Worm (Caenorhabditis elegans) whole organism, young adult: ENCODE data around the gene sprr-2.

Experiments used
- B0336.3 ChIP-seq: fragments of 200-800 bp; sonication (Bioruptor generic); IDR thresholded peaks from 2 replicates; pipeline ENCODE4 v1.3.6; 2022; ENCODE audit warnings: missing genetic modification characterization, missing compliant biosample characterization
- D2030.7 ChIP-seq: fragments of 200-800 bp; sonication (Bioruptor generic); IDR thresholded peaks from 2 replicates; pipeline ENCODE4 v1.3.6; 2022; ENCODE audit warnings: missing genetic modification reagents, missing genetic modification characterization, missing compliant biosample characterization
- F22D6.2 ChIP-seq: sonication (generic microtip); optimal IDR thresholded peaks from 2 replicates; lab custom pipeline; 2016; ENCODE audit warnings: mild to moderate bottlenecking, missing genetic modification characterization, missing compliant biosample characterization
- F23B12.7 ChIP-seq: sonication (generic microtip); optimal IDR thresholded peaks from 2 replicates; lab custom pipeline; 2017; ENCODE audit warnings: missing genetic modification characterization, mild to moderate bottlenecking, missing compliant biosample characterization, antibody characterized with exemption, moderate library complexity; ENCODE audit not compliant: insufficient read depth
- F49E8.2 ChIP-seq: sonication (generic microtip); optimal IDR thresholded peaks from 3 replicates; lab custom pipeline; 2017; ENCODE audit warnings: missing genetic modification characterization, mild to moderate bottlenecking, missing compliant biosample characterization, antibody characterized with exemption, moderate library complexity; ENCODE audit not compliant: insufficient read depth
- F52B5.7 ChIP-seq: sonication (generic microtip); optimal IDR thresholded peaks from 2 replicates; lab custom pipeline; 2016; ENCODE audit warnings: mild to moderate bottlenecking, missing genetic modification characterization, missing compliant biosample characterization
- F57C9.4 ChIP-seq: sonication (generic microtip); optimal IDR thresholded peaks from 2 replicates; lab custom pipeline; 2017; ENCODE audit warnings: mild to moderate bottlenecking, missing genetic modification characterization, missing compliant biosample characterization
- T07F8.4 ChIP-seq: sonication (generic microtip); optimal IDR thresholded peaks from 2 replicates; lab custom pipeline; 2016; ENCODE audit warnings: mild to moderate bottlenecking, missing genetic modification characterization, moderate library complexity, missing compliant biosample characterization
- Y53F4B.3 ChIP-seq: fragments of 200-800 bp; sonication (Bioruptor generic); IDR thresholded peaks from 2 replicates; pipeline ENCODE4 v1.3.6; 2022; ENCODE audit warnings: missing genetic modification reagents, missing genetic modification characterization, missing compliant biosample characterization
- ZK185.1 ChIP-seq: sonication (generic microtip); optimal IDR thresholded peaks from 2 replicates; lab custom pipeline; 2016; ENCODE audit warnings: mild to moderate bottlenecking, missing genetic modification characterization, missing compliant biosample characterization; ENCODE audit not compliant: poor library complexity, severe bottlenecking
- akir-1 ChIP-seq: fragments of 200-800 bp; sonication (Bioruptor generic); optimal IDR thresholded peaks from 2 replicates; lab custom pipeline; 2018; ENCODE audit warnings: mild to moderate bottlenecking, missing genetic modification characterization, moderate library complexity, missing compliant biosample characterization
- aptf-3 ChIP-seq: fragments of 200-800 bp; sonication (Bioruptor generic); IDR thresholded peaks from 2 replicates; pipeline ENCODE4 v1.3.6; 2022; ENCODE audit warnings: missing genetic modification characterization, missing compliant biosample characterization
- atf-7 ChIP-seq: sonication (generic microtip); optimal IDR thresholded peaks from 2 replicates; lab custom pipeline; 2017; ENCODE audit warnings: mild to moderate bottlenecking, missing genetic modification characterization, missing compliant biosample characterization
- attf-6 ChIP-seq: fragments of 200-800 bp; sonication (Bioruptor generic); IDR thresholded peaks from 2 replicates; pipeline ENCODE4 v1.3.6; 2022; ENCODE audit warnings: missing genetic modification reagents, missing genetic modification characterization, missing compliant biosample characterization
- bed-1 ChIP-seq: fragments of 200-800 bp; sonication (Bioruptor generic); IDR thresholded peaks from 2 replicates; pipeline ENCODE4 v1.3.6; 2022; ENCODE audit warnings: missing genetic modification reagents, missing genetic modification characterization, missing compliant biosample characterization
- cebp-1 ChIP-seq, 2 experiments: fragments of 200-800 bp in 1 of 2; sonication (Bioruptor generic) in 1 of 2; sonication (generic microtip) in 1 of 2; IDR thresholded peaks in 1 of 2; optimal IDR thresholded peaks in 1 of 2; 2 replicates each; pipeline versions ENCODE4 v1.3.6 to Lab custom; 2017 to 2022; ENCODE audit warnings: missing compliant biosample characterization in 2 of 2, missing genetic modification characterization in 2 of 2, mild to moderate bottlenecking in 1 of 2, missing genetic modification reagents in 1 of 2, moderate library complexity in 1 of 2
- chd-7 ChIP-seq: sonication (generic microtip); optimal IDR thresholded peaks from 2 replicates; lab custom pipeline; 2016; ENCODE audit warnings: mild to moderate bottlenecking, missing genetic modification characterization, moderate library complexity, missing compliant biosample characterization
- dox-1 ChIP-seq: fragments of 200-800 bp; sonication (Bioruptor generic); IDR thresholded peaks from 2 replicates; pipeline ENCODE4 v1.3.6; 2022; ENCODE audit warnings: missing genetic modification reagents, missing genetic modification characterization, missing compliant biosample characterization
- egl-44 ChIP-seq: fragments of 200-800 bp; sonication (Bioruptor generic); IDR thresholded peaks from 2 replicates; pipeline ENCODE4 v1.3.6; 2022; ENCODE audit warnings: missing genetic modification reagents, missing genetic modification characterization, missing compliant biosample characterization
- ets-4 ChIP-seq: fragments of 200-800 bp; sonication (Bioruptor generic); optimal IDR thresholded peaks from 2 replicates; lab custom pipeline; 2018; ENCODE audit warnings: mild to moderate bottlenecking, missing genetic modification characterization, missing compliant biosample characterization
- gei-17 ChIP-seq: fragments of 200-800 bp; sonication (Bioruptor generic); optimal IDR thresholded peaks from 2 replicates; lab custom pipeline; 2018; ENCODE audit warnings: mild to moderate bottlenecking, missing genetic modification characterization, missing compliant biosample characterization
- hsf-1 ChIP-seq: fragments of 200-800 bp; sonication (Bioruptor generic); IDR thresholded peaks from 2 replicates; pipeline ENCODE4 v1.3.6; 2022; ENCODE audit warnings: missing genetic modification reagents, missing genetic modification characterization, missing compliant biosample characterization
- lag-1 ChIP-seq: fragments of 200-800 bp; sonication (Bioruptor generic); IDR thresholded peaks from 2 replicates; pipeline ENCODE4 v1.3.6; 2022; ENCODE audit warnings: missing genetic modification reagents, missing genetic modification characterization, missing compliant biosample characterization
- lin-26 ChIP-seq: fragments of 200-800 bp; sonication (Bioruptor generic); IDR thresholded peaks from 2 replicates; pipeline ENCODE4 v1.3.6; 2022; ENCODE audit warnings: missing genetic modification reagents, missing genetic modification characterization, missing compliant biosample characterization
- madf-10 ChIP-seq: sonication (generic microtip); optimal IDR thresholded peaks from 2 replicates; lab custom pipeline; 2016; ENCODE audit warnings: mild to moderate bottlenecking, missing genetic modification characterization, missing compliant biosample characterization
- mxl-1 ChIP-seq: sonication (generic microtip); optimal IDR thresholded peaks from 2 replicates; lab custom pipeline; 2016; ENCODE audit warnings: missing genetic modification characterization, missing compliant biosample characterization
- nfya-1 ChIP-seq: sonication (generic microtip); optimal IDR thresholded peaks from 2 replicates; lab custom pipeline; 2017; ENCODE audit warnings: antibody characterized with exemption, missing compliant biosample characterization, missing genetic modification characterization, borderline replicate concordance; ENCODE audit not compliant: insufficient read depth
- nhr-179 ChIP-seq: sonication (generic microtip); optimal IDR thresholded peaks from 2 replicates; lab custom pipeline; 2016; ENCODE audit warnings: mild to moderate bottlenecking, missing genetic modification characterization, missing compliant biosample characterization
- nhr-80 ChIP-seq: sonication (generic microtip); optimal IDR thresholded peaks from 2 replicates; lab custom pipeline; 2016; ENCODE audit warnings: missing genetic modification characterization, missing compliant biosample characterization
- nhr-90 ChIP-seq: sonication (generic microtip); optimal IDR thresholded peaks from 2 replicates; lab custom pipeline; 2016; ENCODE audit warnings: missing genotype, mild to moderate bottlenecking, missing genetic modification characterization, missing compliant biosample characterization
- pbrm-1 ChIP-seq: fragments of 200-800 bp; sonication (Bioruptor generic); IDR thresholded peaks from 2 replicates; pipeline ENCODE4 v1.3.6; 2022; ENCODE audit warnings: missing genetic modification reagents, missing genetic modification characterization, missing compliant biosample characterization
- repo-1 ChIP-seq: sonication (generic microtip); optimal IDR thresholded peaks from 2 replicates; lab custom pipeline; 2017; ENCODE audit warnings: mild to moderate bottlenecking, missing genetic modification characterization, missing compliant biosample characterization
- rpc-1 ChIP-seq, 2 experiments: fragments of 150-350 bp in 1 of 2; sonication (generic microtip) in 1 of 2; optimal IDR thresholded peaks; 2 replicates each; lab custom pipeline; 2014 to 2018; ENCODE audit warnings: missing biosample characterization in 1 of 2, missing genetic modification characterization in 1 of 2, missing genetic modification reagents in 1 of 2, missing genotype in 1 of 2
- sdz-38 ChIP-seq: sonication (generic microtip); optimal IDR thresholded peaks from 2 replicates; lab custom pipeline; 2016; ENCODE audit warnings: missing genotype, missing genetic modification characterization, missing compliant biosample characterization
- sea-2 ChIP-seq: fragments of 200-800 bp; sonication (Bioruptor generic); IDR thresholded peaks from 2 replicates; pipeline ENCODE4 v1.3.6; 2022; ENCODE audit warnings: missing genetic modification characterization, missing compliant biosample characterization
- sptf-2 ChIP-seq: fragments of 200-800 bp; sonication (Bioruptor generic); optimal IDR thresholded peaks from 2 replicates; lab custom pipeline; 2018; ENCODE audit warnings: mild to moderate bottlenecking, missing genetic modification characterization, missing compliant biosample characterization
- tbp1 ChIP-seq: fragments of 200-800 bp; sonication (Bioruptor generic); optimal IDR thresholded peaks from 2 replicates; lab custom pipeline; 2018; ENCODE audit warnings: mild to moderate bottlenecking, missing genetic modification characterization, missing compliant biosample characterization
- tbx-9 ChIP-seq: sonication (generic microtip); optimal IDR thresholded peaks from 2 replicates; lab custom pipeline; 2016; ENCODE audit warnings: borderline replicate concordance, missing genetic modification characterization, inconsistent platforms, missing compliant biosample characterization
- unc-130 ChIP-seq: sonication (generic microtip); optimal IDR thresholded peaks from 2 replicates; lab custom pipeline; 2016; ENCODE audit warnings: missing genetic modification reagents, missing genetic modification characterization, missing compliant biosample characterization
- unc-62 ChIP-seq: fragments of 150-350 bp; optimal IDR thresholded peaks from 2 replicates; lab custom pipeline; 2014; ENCODE audit warnings: missing biosample characterization, missing genetic modification reagents, missing genetic modification characterization
- ztf-22 ChIP-seq: fragments of 200-800 bp; sonication (Bioruptor generic); optimal IDR thresholded peaks from 2 replicates; lab custom pipeline; 2018; ENCODE audit warnings: mild to moderate bottlenecking, missing genetic modification characterization, moderate library complexity, missing compliant biosample characterization
- ztf-25 ChIP-seq: fragments of 200-800 bp; sonication (Bioruptor generic); IDR thresholded peaks from 2 replicates; pipeline ENCODE4 v1.3.6; 2022; ENCODE audit warnings: missing genetic modification reagents, missing genetic modification characterization, missing compliant biosample characterization
- ztf-28 ChIP-seq: fragments of 200-800 bp; sonication (Bioruptor generic); IDR thresholded peaks from 2 replicates; pipeline ENCODE4 v1.3.6; 2022; ENCODE audit warnings: missing genetic modification reagents, missing genetic modification characterization, missing compliant biosample characterization
- ztf-6 ChIP-seq: fragments of 200-800 bp; sonication (Bioruptor generic); IDR thresholded peaks from 2 replicates; pipeline ENCODE4 v1.3.6; 2022; ENCODE audit warnings: missing genetic modification reagents, missing genetic modification characterization, missing compliant biosample characterization

sprr-2 gene

ce11 chrX:14780176-14780575 lies 13.1 kb upstream of the sprr-2 start (continued):
- no peak for TF ChIP-seq F52B5.7 (tag; lab: Kevin White, UChicago)
- TF ChIP-seq F57C9.4 (tag; lab: Kevin White, UChicago): no peak
- no peak for TF ChIP-seq aptf-3 (GFP tag; lab: Robert Waterston, UW)
- peak; percentile 78 for TF ChIP-seq nhr-80 (tag; lab: Kevin White, UChicago)
- TF ChIP-seq T07F8.4: no peak
- TF ChIP-seq repo-1 (tag; lab: Kevin White, UChicago): no peak
- no peak for TF ChIP-seq ztf-22 (GFP tag; lab: Kevin White, UChicago)
- TF ChIP-seq attf-6 (GFP tag; lab: Robert Waterston, UW): no peak
- no peak for TF ChIP-seq lin-26 (GFP tag; lab: Robert Waterston, UW)
- no peak for TF ChIP-seq ztf-25 (GFP tag; lab: Robert Waterston, UW)
- peak; percentile 71 for TF ChIP-seq atf-7 (tag; lab: Kevin White, UChicago)
- TF ChIP-seq ZK185.1 (tag; lab: Kevin White, UChicago): no peak
- no peak for TF ChIP-seq mxl-1 (tag; lab: Kevin White, UChicago)
- TF ChIP-seq, all 124 proteins: peak for 6

ce11 chrX:14783434-14784142 lies 9.7 kb upstream of the sprr-2 start:
- TF ChIP-seq sea-2 (GFP tag; lab: Robert Waterston, UW) (no peak), F23B12.7 (tag; lab: Kevin White, UChicago) (no peak), ztf-22 (GFP tag; lab: Kevin White, UChicago) (peak; percentile 54), bed-1 (GFP tag; lab: Robert Waterston, UW) (no peak), pbrm-1 (GFP tag; lab: Robert Waterston, UW) (no peak), unc-130 (GFP tag; lab: Kevin White, UChicago) (no peak), sdz-38 (tag; lab: Kevin White, UChicago) (no peak), rpc-1 (optimal IDR thresholded peaks at IDR 0.05; lab: Kevin White, UChicago) (no peak), rpc-1 (tag; optimal IDR thresholded peaks at IDR 0.05; lab: Kevin White, UChicago) (no peak), madf-10 (tag; lab: Kevin White, UChicago) (peak; percentile 66), F22D6.2 (peak; percentile 20), B0336.3 (GFP tag; lab: Robert Waterston, UW) (peak; percentile 72), gei-17 (GFP tag; lab: Kevin White, UChicago) (no peak), tbp1 (GFP tag; lab: Kevin White, UChicago) (peak; percentile 28), tbx-9 (no peak), ztf-6 (GFP tag; lab: Robert Waterston, UW) (no peak), nhr-179 (tag; lab: Kevin White, UChicago) (no peak), nfya-1 (tag; lab: Kevin White, UChicago) (no peak), ztf-28 (GFP tag; lab: Robert Waterston, UW) (no peak), cebp-1 (GFP tag; IDR thresholded peaks at IDR 0.05; lab: Robert Waterston, UW) (peak; percentile 7; the same call in 1 of the 2 replicates), cebp-1 (tag; optimal IDR thresholded peaks at IDR 0.05; lab: Kevin White, UChicago) (peak; percentile 62), D2030.7 (no peak), nhr-80 (tag; lab: Kevin White, UChicago) (peak; percentile 99), chd-7 (tag; lab: Kevin White, UChicago) (peak; percentile 22), lag-1 (no peak), nhr-90 (tag; lab: Kevin White, UChicago) (peak; percentile 37), dox-1 (GFP tag; lab: Robert Waterston, UW) (peak; percentile 43), F49E8.2 (tag; lab: Kevin White, UChicago) (no peak), F57C9.4 (tag; lab: Kevin White, UChicago) (no peak), Y53F4B.3 (no peak), unc-62 (GFP tag; lab: Kevin White, UChicago) (peak; percentile 27), akir-1 (no peak), hsf-1 (GFP tag; lab: Robert Waterston, UW) (no peak), egl-44 (GFP tag; lab: Robert Waterston, UW) (0 out of 2 replicates have a peak, but pooled peaks have one; percentile 32), sptf-2 (GFP tag; lab: Kevin White, UChicago) (no peak), ets-4 (GFP tag; lab: Kevin White, UChicago) (peak; percentile 71), atf-7 (tag; lab: Kevin White, UChicago) (peak; percentile 82)
